Fruit fly (Drosophila melanogaster): ENCODE data around the gene CG42581.
"Not testable (repeated sequence)": the region's sequence is repeated elsewhere in the genome, so short reads cannot be mapped to it uniquely, and the experiment has no call there.

Gene CG42581

DNA sequence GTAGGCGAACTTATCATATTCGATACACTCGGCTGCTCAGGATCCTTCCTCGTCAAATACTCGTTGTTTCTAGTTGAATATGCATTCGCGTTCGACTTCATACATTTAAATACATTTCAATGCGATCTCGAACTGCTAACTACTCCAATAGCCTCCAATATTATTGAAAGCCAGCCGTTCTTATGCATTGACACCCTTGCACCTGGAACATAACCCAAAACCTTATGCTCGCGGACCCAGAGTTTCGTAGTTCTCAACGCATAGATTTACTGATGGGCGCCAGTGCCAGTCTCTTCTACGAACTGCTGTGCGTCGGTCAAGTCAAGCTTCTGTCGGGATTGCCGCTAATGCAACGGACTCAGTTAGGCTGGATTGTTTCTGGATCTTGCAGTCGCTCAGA, at the start of gene CG42581:
Gene CG42581, minus strand, starts transcription at position 101 of the 400 bp plus-strand sequence.
- not testable (repeated sequence) for TF ChIP-seq psq (optimal IDR thresholded peaks at IDR 0.05); EcR (GFP tag; optimal IDR thresholded peaks at IDR 0.05); CG8478 (optimal IDR thresholded peaks at IDR 0.05)

DNA sequence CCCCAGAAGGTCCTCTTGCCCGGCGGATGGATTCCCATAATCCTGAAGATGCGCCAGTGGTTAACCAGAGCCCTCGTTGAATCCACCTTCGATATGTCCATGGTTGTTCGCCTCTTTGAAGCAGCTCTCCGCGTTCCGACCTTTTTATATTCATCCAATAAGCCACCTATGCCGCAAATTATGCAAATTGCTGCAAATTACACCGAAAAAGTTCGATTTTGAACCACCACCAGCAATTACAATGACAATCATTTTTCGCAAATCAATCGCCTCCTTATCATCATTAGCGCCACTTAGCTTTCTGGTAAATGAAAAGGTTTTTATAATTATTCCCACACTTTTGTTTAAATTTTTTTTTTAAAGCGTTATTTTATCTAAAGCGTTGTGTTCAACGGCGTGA, 46.8 kb upstream of the CG42581 start, which contains the start of gene Or19a:
Gene Or19a, minus strand, starts transcription at position 101 of the 400 bp plus-strand sequence.
- TF ChIP-seq Dll (optimal IDR thresholded peaks at IDR 0.05); pan (optimal IDR thresholded peaks at IDR 0.05); usp (GFP tag; optimal IDR thresholded peaks at IDR 0.05): not testable (repeated sequence)

DNA sequence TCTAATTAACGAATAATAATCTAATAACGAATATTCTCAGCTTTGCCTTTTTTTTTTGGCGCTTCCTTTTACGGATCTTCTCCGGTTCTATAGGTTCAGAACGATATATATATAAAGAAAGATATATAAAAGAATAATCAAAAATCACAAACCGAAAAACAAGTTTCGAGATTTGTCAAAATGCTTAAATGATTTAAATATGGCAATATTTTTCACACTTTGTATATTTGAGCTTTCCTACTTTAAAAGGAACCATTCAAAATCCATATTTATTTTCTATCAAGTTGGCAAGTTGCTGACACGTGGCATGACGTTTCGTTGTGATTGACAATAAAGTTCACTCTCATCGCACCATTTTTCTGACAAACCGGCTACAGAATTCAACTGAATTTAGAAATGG, 44.4 kb upstream of the CG42581 start, which contains the start of gene CG34332:
Gene CG34332, plus strand, starts transcription at position 301 of the 400 bp plus-strand sequence.
- TF ChIP-seq EcR (GFP tag; optimal IDR thresholded peaks at IDR 0.05), result no peak
- TF ChIP-seq Dll (optimal IDR thresholded peaks at IDR 0.05), result no peak
- no peak for TF ChIP-seq CG8478 (optimal IDR thresholded peaks at IDR 0.05)
- TF ChIP-seq psq (optimal IDR thresholded peaks at IDR 0.05), result no peak
- no peak for TF ChIP-seq usp (GFP tag; optimal IDR thresholded peaks at IDR 0.05)
- TF ChIP-seq pan (optimal IDR thresholded peaks at IDR 0.05), result no peak

DNA sequence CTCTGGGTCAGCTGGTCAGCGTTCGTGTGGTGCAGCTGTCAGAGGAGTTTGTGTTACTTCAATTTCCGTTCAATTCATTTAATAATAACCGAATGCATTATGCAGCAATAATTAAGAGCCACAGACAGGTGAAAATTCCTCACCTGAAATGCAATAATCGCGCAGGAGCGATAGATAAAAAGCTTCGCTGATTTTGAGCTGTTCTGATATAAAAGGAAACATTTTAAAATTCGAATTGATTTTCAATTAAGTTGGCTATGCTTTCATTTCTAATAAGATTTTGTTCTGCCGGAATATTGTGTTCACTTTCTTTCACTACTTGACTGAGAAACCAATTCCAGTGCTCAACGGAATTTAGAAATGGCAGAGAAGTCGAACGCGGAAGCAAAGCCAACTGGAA, 43.2 kb upstream of the CG42581 start, which contains the start of gene CG42583:
Gene CG42583, plus strand, starts transcription at position 301 of the 400 bp plus-strand sequence.
- TF ChIP-seq EcR (GFP tag; optimal IDR thresholded peaks at IDR 0.05) (no peak), psq (optimal IDR thresholded peaks at IDR 0.05) (no peak), pan (optimal IDR thresholded peaks at IDR 0.05) (no peak), Dll (optimal IDR thresholded peaks at IDR 0.05) (no peak), usp (GFP tag; optimal IDR thresholded peaks at IDR 0.05) (no peak), CG8478 (optimal IDR thresholded peaks at IDR 0.05) (no peak)

DNA sequence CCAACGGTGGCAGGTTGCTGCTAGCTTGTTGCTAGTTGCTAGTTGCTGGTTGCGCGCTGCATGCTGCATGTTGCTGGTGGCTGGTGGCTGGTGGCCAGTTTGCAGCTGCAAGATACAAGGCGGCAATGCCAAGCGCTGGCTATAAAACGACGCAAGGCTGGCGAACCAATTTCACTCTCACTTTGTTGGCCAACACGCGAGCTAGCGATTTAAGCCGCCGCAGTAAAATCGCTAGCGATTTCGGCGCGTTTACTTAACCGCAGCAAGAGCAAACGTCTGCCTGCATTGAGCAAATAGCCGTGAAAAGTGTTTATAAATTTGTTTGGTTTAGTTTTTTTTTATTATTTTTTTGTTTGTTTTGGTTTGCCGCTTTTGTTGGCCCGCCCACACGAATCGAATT, 37.2 kb upstream of the CG42581 start, which contains the start of gene CG15322:
Gene CG15322, plus strand, starts transcription at position 148 of the 400 bp plus-strand sequence.
- TF ChIP-seq psq (optimal IDR thresholded peaks at IDR 0.05) (no peak), Dll (optimal IDR thresholded peaks at IDR 0.05) (no peak), EcR (GFP tag; optimal IDR thresholded peaks at IDR 0.05) (no peak), CG8478 (optimal IDR thresholded peaks at IDR 0.05) (no peak), pan (optimal IDR thresholded peaks at IDR 0.05) (no peak), usp (GFP tag; optimal IDR thresholded peaks at IDR 0.05) (no peak)

DNA sequence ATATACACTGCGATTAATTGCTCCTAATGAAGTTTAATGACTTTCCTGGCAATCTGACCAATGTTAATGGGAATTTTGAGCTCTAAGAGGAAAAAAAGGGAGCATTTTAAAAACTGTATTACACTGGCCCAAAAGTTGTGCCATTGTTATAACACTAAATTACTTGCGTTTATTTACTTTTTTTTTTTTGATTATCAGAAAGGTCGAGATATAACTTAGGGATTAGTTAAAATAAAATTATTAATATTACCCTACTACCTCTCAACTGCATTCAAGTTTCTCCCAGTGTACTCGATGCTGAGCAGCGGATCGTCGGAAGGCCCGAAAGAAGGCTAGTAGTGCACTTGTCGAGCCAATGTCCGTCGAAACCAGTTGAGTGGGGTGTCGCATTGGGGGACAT, 34.2 kb upstream of the CG42581 start:
- TF ChIP-seq pan (optimal IDR thresholded peaks at IDR 0.05) (no peak), usp (GFP tag; optimal IDR thresholded peaks at IDR 0.05) (no peak), Dll (optimal IDR thresholded peaks at IDR 0.05) (no peak), psq (optimal IDR thresholded peaks at IDR 0.05) (no peak), EcR (GFP tag; optimal IDR thresholded peaks at IDR 0.05) (no peak), CG8478 (optimal IDR thresholded peaks at IDR 0.05) (no peak)

DNA sequence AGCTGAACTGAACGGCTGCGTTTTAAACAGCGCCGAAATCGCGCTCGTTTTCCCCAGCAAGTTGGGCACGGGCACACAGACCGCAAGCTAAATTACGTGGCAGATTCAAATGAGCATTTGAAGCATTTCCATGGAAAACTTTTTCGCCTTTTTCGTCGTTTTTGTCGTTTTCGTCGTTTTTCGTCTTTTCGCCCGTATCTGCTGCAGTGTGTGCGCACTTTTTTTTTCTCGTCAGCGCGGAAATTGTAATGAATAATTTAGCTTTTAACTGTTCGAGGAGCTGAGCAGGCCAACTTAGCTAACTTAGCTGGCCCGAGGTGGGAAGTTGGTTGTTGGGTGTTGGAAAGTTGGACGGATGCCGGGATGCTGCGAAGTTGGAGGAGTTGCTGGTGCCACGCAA, 33.3 kb upstream of the CG42581 start:
- no peak for TF ChIP-seq EcR (GFP tag; optimal IDR thresholded peaks at IDR 0.05)
- no peak for TF ChIP-seq pan (optimal IDR thresholded peaks at IDR 0.05)
- no peak for TF ChIP-seq CG8478 (optimal IDR thresholded peaks at IDR 0.05)
- no peak for TF ChIP-seq Dll (optimal IDR thresholded peaks at IDR 0.05)
- no peak for TF ChIP-seq usp (GFP tag; optimal IDR thresholded peaks at IDR 0.05)
- no peak for TF ChIP-seq psq (optimal IDR thresholded peaks at IDR 0.05)

DNA sequence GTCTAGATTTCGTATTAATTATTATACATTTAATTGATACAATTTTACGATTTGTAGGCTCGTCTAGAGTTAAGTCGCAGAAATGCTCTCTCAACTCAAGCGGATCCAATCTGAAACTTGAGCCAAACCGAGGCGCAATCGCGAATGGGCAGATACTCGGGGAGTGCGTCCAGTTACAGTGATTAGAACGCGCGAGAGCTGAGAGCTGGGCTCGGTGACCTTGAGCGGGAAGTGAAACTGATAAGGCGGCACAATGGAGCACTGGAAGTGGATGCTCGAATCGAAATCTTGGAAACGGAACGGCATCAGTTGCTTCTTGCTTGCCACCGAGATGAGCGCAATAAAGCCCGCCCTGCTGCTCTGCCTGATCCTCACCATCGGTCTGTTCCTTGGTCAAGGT, 25.9 kb upstream of the CG42581 start, which contains the start of gene CG34331:
Gene CG34331, plus strand, starts transcription at position 301 of the 400 bp plus-strand sequence.
- TF ChIP-seq psq (optimal IDR thresholded peaks at IDR 0.05), result no peak
- TF ChIP-seq pan (optimal IDR thresholded peaks at IDR 0.05), result no peak
- no peak for TF ChIP-seq EcR (GFP tag; optimal IDR thresholded peaks at IDR 0.05)

DNA sequence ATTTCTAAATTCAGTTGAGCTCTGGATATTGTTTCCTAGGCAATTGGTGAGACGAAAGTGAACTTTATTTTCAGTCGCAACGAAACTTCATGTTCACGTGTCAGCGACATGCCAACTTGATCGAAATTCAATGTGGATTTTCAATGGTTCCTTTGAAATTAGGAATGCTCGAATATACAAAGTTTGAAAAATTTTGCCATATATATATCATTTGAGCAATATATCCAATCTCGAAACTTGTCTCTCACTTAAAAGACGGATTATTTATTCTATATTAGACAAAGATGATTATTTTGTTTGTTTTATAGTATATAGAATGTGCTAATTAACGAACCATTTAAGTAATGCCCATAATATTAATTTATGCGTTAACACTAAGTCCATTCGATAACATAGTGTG, 14.2 kb upstream of the CG42581 start, which contains the start of gene karr:
Gene karr, minus strand, starts transcription at position 101 of the 400 bp plus-strand sequence.
- no peak for TF ChIP-seq Dll (optimal IDR thresholded peaks at IDR 0.05)

DNA sequence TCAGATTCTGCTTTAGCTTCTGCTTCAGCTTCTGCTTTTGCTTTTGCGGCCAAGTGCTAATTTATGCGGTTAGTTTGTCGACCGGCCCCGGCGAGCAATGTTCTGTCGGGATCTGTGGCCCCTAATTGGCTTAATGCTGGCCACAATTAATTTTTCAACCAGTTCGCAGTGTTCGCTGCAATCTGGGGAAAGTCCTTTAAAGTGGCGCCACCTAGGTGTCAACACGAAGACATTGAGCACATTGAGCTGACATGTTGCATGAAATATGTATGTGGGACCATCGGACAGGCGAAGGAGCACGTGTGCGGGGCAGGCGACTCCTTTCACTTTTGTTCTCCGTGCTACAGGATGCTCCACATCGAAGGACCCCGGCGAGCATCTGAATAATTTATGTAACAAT, 8.7 kb upstream of the CG42581 start:
- TF ChIP-seq psq (optimal IDR thresholded peaks at IDR 0.05) (no peak), CG8478 (optimal IDR thresholded peaks at IDR 0.05) (no peak)

DNA sequence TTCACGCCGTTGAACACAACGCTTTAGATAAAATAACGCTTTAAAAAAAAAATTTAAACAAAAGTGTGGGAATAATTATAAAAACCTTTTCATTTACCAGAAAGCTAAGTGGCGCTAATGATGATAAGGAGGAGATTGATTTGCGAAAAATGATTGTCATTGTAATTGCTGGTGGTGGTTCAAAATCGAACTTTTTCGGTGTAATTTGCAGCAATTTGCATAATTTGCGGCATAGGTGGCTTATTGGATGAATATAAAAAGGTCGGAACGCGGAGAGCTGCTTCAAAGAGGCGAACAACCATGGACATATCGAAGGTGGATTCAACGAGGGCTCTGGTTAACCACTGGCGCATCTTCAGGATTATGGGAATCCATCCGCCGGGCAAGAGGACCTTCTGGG, 2.2 kb downstream of the CG42581 start, which contains the start of gene Or19b:
Gene Or19b, plus strand, starts transcription at position 301 of the 400 bp plus-strand sequence.
- not testable (repeated sequence) for TF ChIP-seq CG8478 (optimal IDR thresholded peaks at IDR 0.05); EcR (GFP tag; optimal IDR thresholded peaks at IDR 0.05); psq (optimal IDR thresholded peaks at IDR 0.05)

DNA sequence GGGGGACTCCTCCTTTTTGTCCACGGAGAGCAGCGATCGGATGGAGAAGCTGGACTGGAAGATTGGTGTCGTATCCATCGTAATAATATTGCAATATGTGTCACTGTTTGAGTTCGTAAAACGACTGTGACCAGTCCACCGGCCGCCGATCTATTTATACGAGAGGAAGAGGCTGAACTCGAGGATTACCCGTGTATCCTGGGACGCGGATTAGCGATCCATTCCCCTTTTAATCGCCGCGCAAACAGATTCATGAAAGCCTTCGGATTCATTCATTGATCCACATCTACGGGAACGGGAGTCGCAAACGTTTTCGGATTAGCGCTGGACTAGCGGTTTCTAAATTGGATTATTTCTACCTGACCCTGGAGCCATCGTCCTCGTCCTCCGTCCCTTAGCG, 4.0 kb downstream of the CG42581 start, which contains the start of gene fd19B:
Gene fd19B, minus strand, starts transcription at position 101 of the 400 bp plus-strand sequence.
- no peak for TF ChIP-seq usp (GFP tag; optimal IDR thresholded peaks at IDR 0.05)
- TF ChIP-seq psq (optimal IDR thresholded peaks at IDR 0.05), result no peak

DNA sequence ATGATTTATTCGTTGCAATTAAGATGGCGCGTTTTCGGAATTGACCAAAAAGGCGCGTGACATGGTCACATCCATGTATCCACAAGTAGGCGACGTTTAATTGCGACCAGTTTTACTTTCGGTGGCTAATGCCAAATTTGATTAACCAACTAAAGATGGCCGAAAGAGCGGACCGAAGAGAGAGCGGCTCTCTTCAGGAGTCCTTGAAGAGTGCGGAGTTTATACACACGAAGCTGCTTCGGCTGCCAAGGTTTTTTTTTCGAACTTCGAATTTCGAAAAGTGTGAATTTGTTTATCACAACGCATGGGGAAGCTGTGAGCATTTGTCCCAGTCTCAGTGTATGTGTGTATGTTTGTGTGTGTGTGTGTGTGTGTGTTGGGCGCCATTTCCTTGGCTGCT, 12.5 kb downstream of the CG42581 start:
- TF ChIP-seq EcR (GFP tag; optimal IDR thresholded peaks at IDR 0.05), result no peak
- no peak for TF ChIP-seq CG8478 (optimal IDR thresholded peaks at IDR 0.05)
- TF ChIP-seq pan (optimal IDR thresholded peaks at IDR 0.05), result no peak
- TF ChIP-seq Dll (optimal IDR thresholded peaks at IDR 0.05), result no peak
- no peak for TF ChIP-seq psq (optimal IDR thresholded peaks at IDR 0.05)
- TF ChIP-seq usp (GFP tag; optimal IDR thresholded peaks at IDR 0.05), result no peak

DNA sequence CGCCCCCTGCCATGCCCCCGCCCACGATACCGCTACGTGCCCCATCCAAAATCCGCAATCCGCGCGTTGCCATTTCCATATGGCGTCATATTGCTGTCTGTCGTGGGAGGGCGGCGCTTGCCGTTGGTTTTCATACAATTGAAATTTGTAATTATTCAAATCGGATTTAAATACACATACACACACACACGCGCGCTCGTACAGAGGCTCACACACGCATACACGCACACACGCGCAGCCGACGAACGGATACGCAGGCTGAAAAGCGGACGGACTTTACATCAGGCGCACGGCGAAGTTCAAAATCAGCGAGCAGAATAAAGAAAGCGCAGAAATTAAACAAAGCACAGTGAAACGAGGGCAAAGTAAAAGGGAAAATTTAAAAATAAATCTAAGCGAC, 29.3 kb downstream of the CG42581 start:
- TF ChIP-seq pan (optimal IDR thresholded peaks at IDR 0.05) (no peak), EcR (GFP tag; optimal IDR thresholded peaks at IDR 0.05) (no peak), psq (optimal IDR thresholded peaks at IDR 0.05) (no peak), usp (GFP tag; optimal IDR thresholded peaks at IDR 0.05) (no peak), CG8478 (optimal IDR thresholded peaks at IDR 0.05) (no peak), Dll (optimal IDR thresholded peaks at IDR 0.05) (no peak)

Measured in whole organism.